Fruit fly (Drosophila melanogaster) whole organism, adult: ENCODE measurements around the gene Bdbt.
A peak's percentile ranks its signal among the peaks of the same experiment; 100 is the strongest.

Source experiments
- CG11617 ChIP-seq: fragments of 200-800 bp; sonication (Bioruptor generic); optimal IDR thresholded peaks from 2 replicates; lab custom pipeline; 2017; ENCODE audit warnings: mild to moderate bottlenecking, missing biosample characterization, missing genetic modification reagents, missing genetic modification characterization
- CG12768 ChIP-seq: fragments of 200-800 bp; sonication (Bioruptor generic); optimal IDR thresholded peaks from 2 replicates; lab custom pipeline; 2017; ENCODE audit warnings: missing biosample characterization, missing genetic modification characterization, mild to moderate bottlenecking, moderate library complexity, missing genetic modification reagents
- CG14711 ChIP-seq: fragments of 200-800 bp; sonication (Bioruptor generic); optimal IDR thresholded peaks from 2 replicates; lab custom pipeline; 2018; ENCODE audit warnings: missing biosample characterization, mild to moderate bottlenecking, missing genetic modification characterization, moderate library complexity
- CG1620 ChIP-seq: fragments of 200-800 bp; sonication (Bioruptor generic); optimal IDR thresholded peaks from 2 replicates; lab custom pipeline; 2016; ENCODE audit warnings: missing biosample characterization, missing genetic modification characterization
- CG33017 ChIP-seq: fragments of 200-800 bp; sonication (Bioruptor generic); optimal IDR thresholded peaks from 2 replicates; lab custom pipeline; 2018; ENCODE audit warnings: missing biosample characterization, mild to moderate bottlenecking, missing genetic modification characterization, moderate library complexity
- CG5204 ChIP-seq: fragments of 200-800 bp; sonication (Bioruptor generic); optimal IDR thresholded peaks from 2 replicates; lab custom pipeline; 2016; ENCODE audit warnings: missing biosample characterization, missing genetic modification characterization
- CG7045 ChIP-seq: fragments of 200-800 bp; sonication (Bioruptor generic); optimal IDR thresholded peaks from 2 replicates; lab custom pipeline; 2017; ENCODE audit warnings: missing biosample characterization, mild to moderate bottlenecking, missing genetic modification characterization
- CG7101 ChIP-seq: fragments of 200-800 bp; sonication (Bioruptor generic); optimal IDR thresholded peaks from 2 replicates; lab custom pipeline; 2018; ENCODE audit warnings: missing biosample characterization, mild to moderate bottlenecking, missing genetic modification characterization, moderate library complexity
- Clk ChIP-seq: fragments of 200-800 bp; sonication (Bioruptor generic); optimal IDR thresholded peaks from 2 replicates; lab custom pipeline; 2017; ENCODE audit warnings: missing biosample characterization, missing genetic modification characterization
- Crg-1 ChIP-seq: fragments of 200-800 bp; sonication (Bioruptor generic); optimal IDR thresholded peaks from 2 replicates; lab custom pipeline; 2016; ENCODE audit warnings: missing biosample characterization, missing genetic modification characterization
- Hr96 ChIP-seq: fragments of 200-800 bp; sonication (Bioruptor generic); optimal IDR thresholded peaks from 2 replicates; lab custom pipeline; 2016; ENCODE audit warnings: missing biosample characterization, missing genetic modification characterization
- Mnt ChIP-seq: fragments of 200-800 bp; sonication (Bioruptor generic); optimal IDR thresholded peaks from 2 replicates; lab custom pipeline; 2016; ENCODE audit warnings: missing biosample characterization, mild to moderate bottlenecking, missing genetic modification characterization
- bab1 ChIP-seq: fragments of 200-800 bp; sonication (Bioruptor generic); optimal IDR thresholded peaks from 3 replicates; lab custom pipeline; 2019; ENCODE audit warnings: missing biosample characterization, mild to moderate bottlenecking, missing genetic modification characterization, moderate library complexity
- cic ChIP-seq: fragments of 200-800 bp; sonication (Bioruptor generic); optimal IDR thresholded peaks from 2 replicates; lab custom pipeline; 2017; ENCODE audit warnings: missing biosample characterization, mild to moderate bottlenecking, missing genetic modification characterization, moderate library complexity
- cnc ChIP-seq, 2 experiments: fragments of >200 bp; optimal IDR thresholded peaks; 2 replicates each; lab custom pipeline; 2017
- kay ChIP-seq: fragments of 200-800 bp; sonication (Bioruptor generic); peaks from one replicate; lab custom pipeline; 2016; ENCODE audit warnings: missing biosample characterization, missing genetic modification characterization, borderline replicate concordance
- ovo ChIP-seq: fragments of 200-800 bp; sonication (Bioruptor generic); optimal IDR thresholded peaks from 2 replicates; lab custom pipeline; 2016; ENCODE audit warnings: missing biosample characterization, missing genetic modification characterization
- pad ChIP-seq: fragments of 200-800 bp; sonication (Bioruptor generic); optimal IDR thresholded peaks from 3 replicates; lab custom pipeline; 2017; ENCODE audit warnings: missing biosample characterization, missing genetic modification characterization, mild to moderate bottlenecking, moderate library complexity, missing genetic modification reagents
- tj ChIP-seq: fragments of 200-800 bp; sonication (Bioruptor generic); optimal IDR thresholded peaks from 3 replicates; lab custom pipeline; 2017; ENCODE audit warnings: missing biosample characterization, mild to moderate bottlenecking, missing genetic modification characterization, moderate library complexity
- toe ChIP-seq: fragments of 200-800 bp; sonication (Bioruptor generic); optimal IDR thresholded peaks from 2 replicates; lab custom pipeline; 2016; ENCODE audit warnings: missing biosample characterization, missing genetic modification characterization

Gene Bdbt

dm6 chr3R:21124225-21124624, 5.6 kb upstream of the Bdbt start:
- TF ChIP-seq CG1620 (GFP tag; lab: Kevin White, UChicago) (no peak), kay (no peak), Crg-1 (GFP tag; lab: Kevin White, UChicago) (no peak), cnc (optimal IDR thresholded peaks at IDR 0.05; lab: Kevin White, UChicago) (no peak), CG11617 (GFP tag; lab: Kevin White, UChicago) (no peak)

- peak; percentile 2 for TF ChIP-seq CG7101
- peak; percentile 98 for TF ChIP-seq Mnt (GFP tag; lab: Kevin White, UChicago)
- TF ChIP-seq toe (GFP tag; lab: Kevin White, UChicago): no peak
- TF ChIP-seq bab1 (GFP tag; lab: Kevin White, UChicago): peak; percentile 49
- no peak for TF ChIP-seq kay
- peak; percentile 13 for TF ChIP-seq CG11617 (GFP tag; lab: Kevin White, UChicago)
Observed at dm6 chr3R:21116057-21116456, 2.6 kb downstream of the Bdbt start, which contains the start of gene ppan. ppan (plus strand) TSS chr3R:21116254.

dm6 chr3R:21112742-21113465, 5.8 kb downstream of the Bdbt start:
- no peak for TF ChIP-seq cnc (optimal IDR thresholded peaks at IDR 0.05; lab: Kevin White, UChicago)
- TF ChIP-seq toe (GFP tag; lab: Kevin White, UChicago): no peak
- TF ChIP-seq cic: peak; percentile 9
- TF ChIP-seq bab1 (GFP tag; lab: Kevin White, UChicago): peak; percentile 81
- peak; percentile 43 for TF ChIP-seq Mnt (GFP tag; lab: Kevin White, UChicago)
- peak; percentile 58 for TF ChIP-seq CG1620 (GFP tag; lab: Kevin White, UChicago)
- TF ChIP-seq CG12768: peak; percentile 57
- TF ChIP-seq pad: no peak
- TF ChIP-seq Hr96 (GFP tag; lab: Kevin White, UChicago): no peak
- no peak for TF ChIP-seq kay
- TF ChIP-seq Crg-1 (GFP tag; lab: Kevin White, UChicago): peak; percentile 48
- peak; percentile 77 for TF ChIP-seq CG7101
- peak; percentile 7 for TF ChIP-seq CG7045 (GFP tag; lab: Kevin White, UChicago)
- TF ChIP-seq CG11617 (GFP tag; lab: Kevin White, UChicago): peak; percentile 76
- TF ChIP-seq tj (GFP tag; lab: Kevin White, UChicago): peak; percentile 40
- no peak for TF ChIP-seq Clk (GFP tag; lab: Kevin White, UChicago)
- peak; percentile 86 for TF ChIP-seq CG33017
- TF ChIP-seq ovo: peak; percentile 81
- peak; percentile 75 for TF ChIP-seq CG14711 (tag; lab: Kevin White, UChicago)
- no peak for TF ChIP-seq CG5204 (GFP tag; lab: Kevin White, UChicago)

- peak; percentile 17 for TF ChIP-seq Mnt (GFP tag; lab: Kevin White, UChicago)
- TF ChIP-seq CG12768: peak; percentile 64
- peak; percentile 91 for TF ChIP-seq pad
- peak; percentile 62 for TF ChIP-seq cic
- TF ChIP-seq ovo: peak; percentile 21
- TF ChIP-seq Crg-1 (GFP tag; lab: Kevin White, UChicago): no peak
- TF ChIP-seq tj (GFP tag; lab: Kevin White, UChicago): peak; percentile 8
- no peak for TF ChIP-seq Clk (GFP tag; lab: Kevin White, UChicago)
- no peak for TF ChIP-seq toe (GFP tag; lab: Kevin White, UChicago)
Observed at dm6 chr3R:21111964-21112740, 6.5 kb downstream of the Bdbt start.

dm6 chr3R:21111046-21111480, 7.6 kb downstream of the Bdbt start, which contains the start of gene Rab11:
Rab11 (plus strand) TSS chr3R:21111408.
- TF ChIP-seq cic (no peak), CG12768 (no peak), pad (peak; percentile 26), tj (GFP tag; lab: Kevin White, UChicago) (peak; percentile 30), cnc (optimal IDR thresholded peaks at IDR 0.05; lab: Kevin White, UChicago) (no peak), Mnt (GFP tag; lab: Kevin White, UChicago) (peak; percentile 62), Hr96 (GFP tag; lab: Kevin White, UChicago) (no peak), bab1 (GFP tag; lab: Kevin White, UChicago) (peak; percentile 75), Crg-1 (GFP tag; lab: Kevin White, UChicago) (peak; percentile 54), Clk (GFP tag; lab: Kevin White, UChicago) (peak; percentile 3), ovo (peak; percentile 33), CG33017 (peak; percentile 7), toe (GFP tag; lab: Kevin White, UChicago) (no peak), CG14711 (tag; lab: Kevin White, UChicago) (peak; percentile 39), CG7101 (peak; percentile 52), CG7045 (GFP tag; lab: Kevin White, UChicago) (peak; percentile 39), kay (no peak), CG1620 (GFP tag; lab: Kevin White, UChicago) (peak; percentile 60), CG11617 (GFP tag; lab: Kevin White, UChicago) (peak; percentile 78), CG5204 (GFP tag; lab: Kevin White, UChicago) (no peak)

- TF ChIP-seq ovo: no peak
- no peak for TF ChIP-seq bab1 (GFP tag; lab: Kevin White, UChicago)
- no peak for TF ChIP-seq cnc (optimal IDR thresholded peaks at IDR 0.05; lab: Kevin White, UChicago)
- TF ChIP-seq CG12768: no peak
- TF ChIP-seq CG5204 (GFP tag; lab: Kevin White, UChicago): no peak
- TF ChIP-seq cic: no peak
- TF ChIP-seq CG14711 (tag; lab: Kevin White, UChicago): no peak
Observed at dm6 chr3R:21109712-21110111, 8.9 kb downstream of the Bdbt start.
